Fruit fly (Drosophila melanogaster): ENCODE measurements around the gene Arl8.
A peak's percentile ranks its signal among the peaks of the same experiment; 100 is the strongest.

Arl8 gene

DNA sequence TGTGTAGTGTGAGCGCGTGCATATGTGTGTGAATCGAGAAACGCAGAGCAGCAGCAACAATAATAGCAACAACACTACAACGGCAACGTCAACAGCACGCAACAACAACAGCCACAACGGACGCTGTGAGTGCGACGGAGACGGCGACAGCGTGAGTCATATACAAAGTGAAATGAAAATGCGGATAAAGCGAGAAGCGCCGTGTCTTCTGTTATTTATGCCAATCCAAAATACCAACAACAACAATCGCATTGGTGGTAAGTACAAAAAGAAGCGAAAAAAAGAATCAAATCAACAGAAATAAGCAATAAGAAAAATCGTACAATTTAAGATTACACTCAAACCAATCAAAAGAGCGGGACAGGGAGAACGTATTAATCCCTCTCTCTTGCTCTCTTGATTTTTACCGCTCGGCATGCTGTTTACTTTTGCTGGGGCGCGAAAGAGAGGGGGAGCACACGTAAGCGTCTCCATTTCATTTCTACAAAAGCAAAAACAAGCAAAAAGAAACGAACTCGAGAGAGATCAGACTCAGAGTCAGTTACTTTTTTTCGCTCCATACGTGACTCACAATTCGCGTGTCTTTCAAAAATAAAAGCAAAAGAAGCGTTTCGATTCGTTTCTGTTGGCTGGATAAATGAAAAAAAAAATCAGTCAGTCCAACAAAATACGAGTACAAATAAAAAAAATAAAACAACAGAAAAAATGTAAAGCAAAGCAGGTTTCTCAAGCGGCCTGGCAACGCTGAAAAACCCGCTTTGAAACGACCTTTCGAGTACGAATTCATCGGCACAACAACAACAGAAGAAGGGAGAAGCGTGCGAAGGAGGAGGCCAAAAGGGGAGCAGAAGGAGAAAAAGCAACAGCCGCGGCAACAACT is 20.3 kb upstream of the Arl8 start:
- TF ChIP-seq dsf (GFP tag; optimal IDR thresholded peaks at IDR 0.05; ENCODE audit: borderline replicate concordance) (no peak), br (GFP tag; optimal IDR thresholded peaks at IDR 0.05) (peak; percentile 82), sage (GFP tag; optimal IDR thresholded peaks at IDR 0.05) (peak; percentile 93), GATAd (GFP tag; optimal IDR thresholded peaks at IDR 0.05) (no peak), Sp1 (GFP tag; optimal IDR thresholded peaks at IDR 0.05) (peak; percentile 99), dl (GFP tag; optimal IDR thresholded peaks at IDR 0.05; ENCODE audit: insufficient read depth in 1 of 2, partially characterized antibody in 2 of 2) (peak; percentile 67 to 89), OdsH (GFP tag; optimal IDR thresholded peaks at IDR 0.05) (peak; percentile 58), h (GFP tag; optimal IDR thresholded peaks at IDR 0.05) (peak; percentile 52), CG32264 (GFP tag; optimal IDR thresholded peaks at IDR 0.05) (peak; percentile 73), Abd-B (GFP tag; optimal IDR thresholded peaks at IDR 0.05) (no peak), jim (GFP tag; optimal IDR thresholded peaks at IDR 0.05) (peak; percentile 51), Hr83 (GFP tag; optimal IDR thresholded peaks at IDR 0.05; ENCODE audit: poor library complexity, severe bottlenecking) (peak; percentile 91), foxo (GFP tag; optimal IDR thresholded peaks at IDR 0.05) (peak in 1 of 2 experiments; percentile 85), woc (GFP tag; optimal IDR thresholded peaks at IDR 0.05) (peak; percentile 57), fru (GFP tag; optimal IDR thresholded peaks at IDR 0.05) (peak; percentile 70), Rel (GFP tag; optimal IDR thresholded peaks at IDR 0.05) (peak; percentile 93), Rel (tag; optimal IDR thresholded peaks at IDR 0.05) (peak; percentile 95), Dfd (GFP tag; optimal IDR thresholded peaks at IDR 0.05) (no peak), usp (GFP tag; optimal IDR thresholded peaks at IDR 0.05) (no peak), Jra (GFP tag; optimal IDR thresholded peaks at IDR 0.05) (peak; percentile 89), CrebA (GFP tag; optimal IDR thresholded peaks at IDR 0.05; ENCODE audit: borderline replicate concordance) (peak; percentile 98), rgr (GFP tag; optimal IDR thresholded peaks at IDR 0.05) (peak; percentile 63), brk (GFP tag; optimal IDR thresholded peaks at IDR 0.05) (peak; percentile 86), N (GFP tag; optimal IDR thresholded peaks at IDR 0.05) (no peak), CG9705 (GFP tag; optimal IDR thresholded peaks at IDR 0.05) (peak; percentile 76), Myc (optimal IDR thresholded peaks at IDR 0.05) (no peak), lola (GFP tag; optimal IDR thresholded peaks at IDR 0.05) (no peak), dmrt93B (GFP tag; optimal IDR thresholded peaks at IDR 0.05) (peak; percentile 55), tai (GFP tag; optimal IDR thresholded peaks at IDR 0.05) (peak; percentile 78), psq (GFP tag; optimal IDR thresholded peaks at IDR 0.05) (peak; percentile 98), Mio (GFP tag; optimal IDR thresholded peaks at IDR 0.05) (peak; percentile 56), ey (GFP tag; optimal IDR thresholded peaks at IDR 0.05) (peak; percentile 23), Vsx2 (GFP tag; optimal IDR thresholded peaks at IDR 0.05; ENCODE audit: partially characterized antibody) (peak; percentile 73), Hr78 (GFP tag; optimal IDR thresholded peaks at IDR 0.05) (no peak), sv (GFP tag; optimal IDR thresholded peaks at IDR 0.05) (no peak), Hnf4 (GFP tag; optimal IDR thresholded peaks at IDR 0.05) (peak; percentile 74), pan (optimal IDR thresholded peaks at IDR 0.05) (no peak), Dif (GFP tag; optimal IDR thresholded peaks at IDR 0.05; ENCODE audit: partially characterized antibody) (peak; percentile 69), HLH106 (tag; optimal IDR thresholded peaks at IDR 0.05) (peak; percentile 66)

All from whole organism, wandering third instar larva.